Worm (Caenorhabditis elegans) whole organism, young adult: ENCODE measurements around the gene chpf-1.

Experiments used
- F22D6.2 ChIP-seq: sonication (generic microtip); optimal IDR thresholded peaks from 2 replicates; lab custom pipeline; 2016; ENCODE audit warnings: mild to moderate bottlenecking, missing genetic modification characterization, missing compliant biosample characterization
- F52B5.7 ChIP-seq: sonication (generic microtip); optimal IDR thresholded peaks from 2 replicates; lab custom pipeline; 2016; ENCODE audit warnings: mild to moderate bottlenecking, missing genetic modification characterization, missing compliant biosample characterization
- F57C9.4 ChIP-seq: sonication (generic microtip); optimal IDR thresholded peaks from 2 replicates; lab custom pipeline; 2017; ENCODE audit warnings: mild to moderate bottlenecking, missing genetic modification characterization, missing compliant biosample characterization
- K11D2.4 ChIP-seq: fragments of 200-800 bp; sonication (Bioruptor generic); IDR thresholded peaks from 2 replicates; pipeline ENCODE4 v1.3.6; 2022; ENCODE audit warnings: missing genetic modification reagents, missing genetic modification characterization, missing compliant biosample characterization
- Y53G8AR.9 ChIP-seq: fragments of 200-800 bp; sonication (Bioruptor generic); conservative IDR thresholded peaks from 2 replicates; pipeline ENCODE4 v1.3.6; 2022; ENCODE audit warnings: missing genetic modification reagents, missing genetic modification characterization, missing compliant biosample characterization
- Y79H2A.3 ChIP-seq: fragments of 200-800 bp; sonication (Bioruptor generic); conservative IDR thresholded peaks from 2 replicates; pipeline ENCODE4 v1.3.6; 2022; ENCODE audit warnings: missing genetic modification reagents, missing genetic modification characterization, missing compliant biosample characterization
- akir-1 ChIP-seq: fragments of 200-800 bp; sonication (Bioruptor generic); optimal IDR thresholded peaks from 2 replicates; lab custom pipeline; 2018; ENCODE audit warnings: mild to moderate bottlenecking, missing genetic modification characterization, moderate library complexity, missing compliant biosample characterization
- aptf-3 ChIP-seq: fragments of 200-800 bp; sonication (Bioruptor generic); IDR thresholded peaks from 2 replicates; pipeline ENCODE4 v1.3.6; 2022; ENCODE audit warnings: missing genetic modification characterization, missing compliant biosample characterization
- attf-3 ChIP-seq: fragments of 200-800 bp; sonication (Bioruptor generic); conservative IDR thresholded peaks from 2 replicates; pipeline ENCODE4 v1.3.6; 2022; ENCODE audit warnings: missing genetic modification reagents, missing genetic modification characterization, missing compliant biosample characterization
- bed-1 ChIP-seq: fragments of 200-800 bp; sonication (Bioruptor generic); IDR thresholded peaks from 2 replicates; pipeline ENCODE4 v1.3.6; 2022; ENCODE audit warnings: missing genetic modification reagents, missing genetic modification characterization, missing compliant biosample characterization
- bed-2 ChIP-seq: fragments of 200-800 bp; sonication (Bioruptor generic); IDR thresholded peaks from 2 replicates; pipeline ENCODE4 v1.3.6; 2022; ENCODE audit warnings: missing genetic modification reagents, missing genetic modification characterization, missing compliant biosample characterization
- ceh-100 ChIP-seq: fragments of 200-800 bp; sonication (Bioruptor generic); IDR thresholded peaks from 2 replicates; pipeline ENCODE4 v1.3.6; 2022; ENCODE audit warnings: missing genetic modification reagents, missing genetic modification characterization, missing compliant biosample characterization
- ceh-58 ChIP-seq: fragments of 200-800 bp; sonication (Bioruptor generic); IDR thresholded peaks from 2 replicates; pipeline ENCODE4 v1.3.6; 2022; ENCODE audit warnings: missing genetic modification characterization, missing compliant biosample characterization
- ceh-91 ChIP-seq: fragments of 200-800 bp; sonication (Bioruptor generic); IDR thresholded peaks from 2 replicates; pipeline ENCODE4 v1.3.6; 2022; ENCODE audit warnings: missing genetic modification reagents, missing genetic modification characterization, missing compliant biosample characterization
- dpff-1 ChIP-seq: sonication (generic microtip); optimal IDR thresholded peaks from 2 replicates; lab custom pipeline; 2017; ENCODE audit warnings: mild to moderate bottlenecking, missing genetic modification characterization, missing compliant biosample characterization
- egl-18 ChIP-seq: fragments of 200-800 bp; sonication (Bioruptor generic); IDR thresholded peaks from 2 replicates; pipeline ENCODE4 v1.3.6; 2022; ENCODE audit warnings: missing genetic modification reagents, missing genetic modification characterization, missing compliant biosample characterization
- ekl-4 ChIP-seq: fragments of 200-800 bp; sonication (Bioruptor generic); IDR thresholded peaks from 2 replicates; pipeline ENCODE4 v1.3.6; 2022; ENCODE audit warnings: missing genetic modification reagents, missing genetic modification characterization, missing compliant biosample characterization
- gei-17 ChIP-seq: fragments of 200-800 bp; sonication (Bioruptor generic); optimal IDR thresholded peaks from 2 replicates; lab custom pipeline; 2018; ENCODE audit warnings: mild to moderate bottlenecking, missing genetic modification characterization, missing compliant biosample characterization
- hlh-12 ChIP-seq: sonication (generic microtip); optimal IDR thresholded peaks from 2 replicates; lab custom pipeline; 2016; ENCODE audit warnings: missing genetic modification characterization, missing compliant biosample characterization
- hmg-1.2 ChIP-seq: fragments of 200-800 bp; sonication (Bioruptor generic); IDR thresholded peaks from 2 replicates; pipeline ENCODE4 v1.3.6; 2022; ENCODE audit warnings: missing genetic modification reagents, missing genetic modification characterization, missing compliant biosample characterization
- let-607 ChIP-seq, 2 experiments: fragments of 200-800 bp in 1 of 2; sonication (Bioruptor generic) in 1 of 2; sonication (generic microtip) in 1 of 2; optimal IDR thresholded peaks; 2 replicates each; lab custom pipeline; 2016 to 2018; ENCODE audit warnings: mild to moderate bottlenecking in 2 of 2, missing compliant biosample characterization in 2 of 2, missing genetic modification characterization in 2 of 2, moderate library complexity in 2 of 2, missing genotype in 1 of 2
- lsl-1 ChIP-seq: fragments of 200-800 bp; sonication (Bioruptor generic); optimal IDR thresholded peaks from 2 replicates; lab custom pipeline; 2018; ENCODE audit warnings: mild to moderate bottlenecking, missing genetic modification characterization, moderate library complexity, missing compliant biosample characterization
- lsy-27 ChIP-seq: sonication (generic microtip); optimal IDR thresholded peaks from 2 replicates; lab custom pipeline; 2017; ENCODE audit warnings: missing genetic modification characterization, mild to moderate bottlenecking, missing compliant biosample characterization, antibody characterized with exemption, missing genotype, borderline replicate concordance; ENCODE audit not compliant: insufficient read depth
- madf-6 ChIP-seq: fragments of 200-800 bp; sonication (Bioruptor generic); IDR thresholded peaks from 2 replicates; pipeline ENCODE4 v1.3.6; 2022; ENCODE audit warnings: missing genetic modification reagents, missing genetic modification characterization, missing compliant biosample characterization
- mes-4 ChIP-seq: sonication (generic microtip); optimal IDR thresholded peaks from 2 replicates; lab custom pipeline; 2016; ENCODE audit warnings: missing genotype, missing genetic modification characterization, missing compliant biosample characterization
- nhr-179 ChIP-seq: sonication (generic microtip); optimal IDR thresholded peaks from 2 replicates; lab custom pipeline; 2016; ENCODE audit warnings: mild to moderate bottlenecking, missing genetic modification characterization, missing compliant biosample characterization
- nhr-80 ChIP-seq: sonication (generic microtip); optimal IDR thresholded peaks from 2 replicates; lab custom pipeline; 2016; ENCODE audit warnings: missing genetic modification characterization, missing compliant biosample characterization
- rcor-1 ChIP-seq: fragments of 200-800 bp; sonication (Bioruptor generic); IDR thresholded peaks from 2 replicates; pipeline ENCODE4 v1.3.6; 2022; ENCODE audit warnings: missing genetic modification reagents, missing genetic modification characterization, missing compliant biosample characterization
- snpc-3.4 ChIP-seq: sonication (generic microtip); optimal IDR thresholded peaks from 2 replicates; lab custom pipeline; 2017; ENCODE audit warnings: missing genetic modification characterization, mild to moderate bottlenecking, missing compliant biosample characterization, antibody characterized with exemption, moderate library complexity, missing genotype, missing genetic modification reagents
- zim-3 ChIP-seq: sonication (generic microtip); optimal IDR thresholded peaks from 2 replicates; lab custom pipeline; 2017; ENCODE audit warnings: mild to moderate bottlenecking, missing genetic modification characterization, moderate library complexity, missing compliant biosample characterization
- ztf-22 ChIP-seq: fragments of 200-800 bp; sonication (Bioruptor generic); optimal IDR thresholded peaks from 2 replicates; lab custom pipeline; 2018; ENCODE audit warnings: mild to moderate bottlenecking, missing genetic modification characterization, moderate library complexity, missing compliant biosample characterization
- ztf-25 ChIP-seq: fragments of 200-800 bp; sonication (Bioruptor generic); IDR thresholded peaks from 2 replicates; pipeline ENCODE4 v1.3.6; 2022; ENCODE audit warnings: missing genetic modification reagents, missing genetic modification characterization, missing compliant biosample characterization
- ztf-6 ChIP-seq: fragments of 200-800 bp; sonication (Bioruptor generic); IDR thresholded peaks from 2 replicates; pipeline ENCODE4 v1.3.6; 2022; ENCODE audit warnings: missing genetic modification reagents, missing genetic modification characterization, missing compliant biosample characterization

chpf-1 gene

DNA sequence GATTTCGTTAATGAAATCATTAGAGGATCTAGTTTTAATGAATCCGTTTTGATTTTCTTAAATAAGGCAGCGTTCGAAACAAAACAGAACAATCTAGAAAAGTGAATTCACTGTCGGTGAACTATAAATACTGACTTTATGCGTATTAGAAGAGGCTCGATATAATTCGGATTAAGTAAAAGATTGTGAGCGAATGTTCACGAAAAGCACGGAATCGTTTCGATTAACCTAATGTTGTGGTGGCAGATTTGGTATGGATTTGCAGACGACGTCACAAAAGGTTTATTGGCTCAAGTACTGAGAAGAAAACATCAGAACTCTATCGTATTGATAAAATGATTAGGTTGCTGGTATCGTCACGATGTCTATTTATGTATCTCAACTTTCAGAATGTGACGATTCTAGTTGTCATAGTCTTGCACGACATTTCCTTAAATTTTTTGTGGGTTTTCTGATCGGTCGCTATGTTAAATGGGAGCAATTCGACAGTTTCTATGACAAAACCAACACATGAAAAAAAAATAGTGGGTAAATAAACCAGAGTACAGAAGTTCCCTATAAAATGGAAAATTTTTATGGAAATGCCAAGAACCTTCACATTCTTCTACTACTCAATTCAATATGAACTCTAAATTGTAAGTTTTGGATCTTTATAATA lies 26.1 kb upstream of the chpf-1 start, which contains the start of the genes pyt-1 and fipr-7:
TSS of gene pyt-1 (minus strand) at position 101 of the 658 bp plus-strand sequence.
TSS of gene fipr-7 (plus strand) at position 608 of the 658 bp plus-strand sequence.
- no peak for TF ChIP-seq ekl-4 (GFP tag; lab: Robert Waterston, UW)
- no peak for TF ChIP-seq ztf-25 (GFP tag; lab: Robert Waterston, UW)
- no peak for TF ChIP-seq hmg-1.2 (GFP tag; lab: Robert Waterston, UW)
- TF ChIP-seq bed-1 (GFP tag; lab: Robert Waterston, UW): no peak
- no peak for TF ChIP-seq madf-6
- no peak for TF ChIP-seq Y53G8AR.9 (GFP tag; lab: Robert Waterston, UW)
- TF ChIP-seq gei-17 (GFP tag; lab: Kevin White, UChicago): no peak
- no peak for TF ChIP-seq Y79H2A.3 (GFP tag; lab: Robert Waterston, UW)
- no peak for TF ChIP-seq attf-3
- TF ChIP-seq aptf-3 (GFP tag; lab: Robert Waterston, UW): no peak
- TF ChIP-seq hlh-12: no peak
- TF ChIP-seq ceh-58: no peak
- TF ChIP-seq mes-4 (tag; lab: Kevin White, UChicago): no peak

DNA sequence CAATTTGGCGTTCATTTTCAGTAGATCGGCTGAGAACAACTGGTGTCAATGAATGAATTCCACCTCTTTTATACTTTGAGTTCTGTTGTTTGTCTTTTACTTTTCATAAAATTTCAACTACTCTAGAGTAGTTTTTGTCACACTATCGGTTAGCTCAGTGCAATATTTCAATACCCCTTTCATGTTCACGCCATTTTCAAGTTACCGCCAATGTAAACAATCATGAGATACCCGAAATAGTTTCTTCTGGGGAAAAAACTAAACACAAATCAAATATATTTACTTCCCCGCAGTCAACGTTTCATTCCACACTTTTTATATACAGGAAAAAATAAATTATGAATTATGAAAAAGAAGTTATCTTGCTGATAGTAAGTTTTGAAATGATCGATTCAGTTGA lies 25.1 kb upstream of the chpf-1 start, which contains the start of gene fipr-4:
TSS of gene fipr-4 (minus strand) at position 101 of the 400 bp plus-strand sequence.
- no peak for TF ChIP-seq egl-18 (GFP tag; lab: Robert Waterston, UW)
- TF ChIP-seq lsl-1 (GFP tag; lab: Kevin White, UChicago): no peak
- TF ChIP-seq lsy-27 (tag; lab: Kevin White, UChicago): no peak
- TF ChIP-seq nhr-179 (tag; lab: Kevin White, UChicago): no peak
- no peak for TF ChIP-seq dpff-1 (tag; lab: Kevin White, UChicago)
- TF ChIP-seq, all 124 proteins: peak for 0

DNA sequence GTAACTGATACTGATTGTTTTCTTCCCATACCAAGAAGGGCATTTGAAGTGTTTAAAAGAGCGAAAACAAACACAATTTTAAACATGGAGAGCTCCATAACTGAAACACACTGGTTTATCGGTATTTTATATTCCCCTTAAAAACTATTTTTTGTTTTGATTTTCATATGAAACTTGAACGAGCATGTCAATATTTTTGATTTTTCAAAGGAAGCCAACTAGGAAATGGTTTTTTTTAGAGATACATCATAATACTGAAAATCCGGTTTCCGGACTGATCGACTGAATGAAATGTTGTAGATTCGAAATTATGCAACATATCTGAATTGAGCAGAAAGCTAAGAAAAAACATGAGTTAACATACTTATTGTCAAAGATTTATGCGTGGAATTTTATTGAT lies 24.0 kb upstream of the chpf-1 start, which contains the start of gene ttr-19:
TSS of gene ttr-19 (minus strand) at position 101 of the 400 bp plus-strand sequence.
- TF ChIP-seq ztf-6 (GFP tag; lab: Robert Waterston, UW): no peak
- TF ChIP-seq ceh-100 (GFP tag; lab: Robert Waterston, UW): no peak
- TF ChIP-seq aptf-3 (GFP tag; lab: Robert Waterston, UW): no peak
- TF ChIP-seq akir-1: no peak
- no peak for TF ChIP-seq F52B5.7 (tag; lab: Kevin White, UChicago)
- TF ChIP-seq K11D2.4 (GFP tag; lab: Robert Waterston, UW): no peak
- TF ChIP-seq ceh-91: no peak
- no peak for TF ChIP-seq bed-2 (GFP tag; lab: Robert Waterston, UW)
- no peak for TF ChIP-seq F57C9.4
- no peak for TF ChIP-seq snpc-3.4 (tag; lab: Kevin White, UChicago)
- TF ChIP-seq F22D6.2: no peak

DNA sequence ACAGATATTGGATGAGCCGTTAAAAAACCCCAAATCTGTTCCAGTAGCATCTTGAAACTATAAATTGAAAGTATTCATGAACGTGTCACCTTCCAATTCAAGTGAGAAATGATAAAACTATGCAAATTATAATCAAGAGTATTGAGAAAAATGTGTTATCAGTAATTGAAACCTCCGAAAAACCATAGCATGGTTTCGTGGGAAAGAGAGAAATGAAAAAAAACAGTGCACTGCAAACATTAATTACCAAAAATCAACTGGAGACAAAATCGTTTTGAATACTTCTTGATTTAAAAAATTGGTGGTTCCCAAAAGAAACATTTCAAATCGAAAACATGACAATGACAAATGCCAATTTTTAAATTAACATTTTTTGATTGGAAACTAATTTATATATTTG lies 22.3 kb upstream of the chpf-1 start, which contains the start of gene daf-36:
TSS of gene daf-36 (minus strand) at position 101 of the 400 bp plus-strand sequence.
- TF ChIP-seq rcor-1 (GFP tag; lab: Robert Waterston, UW): no peak
- peak; percentile 45 for TF ChIP-seq nhr-80 (tag; lab: Kevin White, UChicago)

DNA sequence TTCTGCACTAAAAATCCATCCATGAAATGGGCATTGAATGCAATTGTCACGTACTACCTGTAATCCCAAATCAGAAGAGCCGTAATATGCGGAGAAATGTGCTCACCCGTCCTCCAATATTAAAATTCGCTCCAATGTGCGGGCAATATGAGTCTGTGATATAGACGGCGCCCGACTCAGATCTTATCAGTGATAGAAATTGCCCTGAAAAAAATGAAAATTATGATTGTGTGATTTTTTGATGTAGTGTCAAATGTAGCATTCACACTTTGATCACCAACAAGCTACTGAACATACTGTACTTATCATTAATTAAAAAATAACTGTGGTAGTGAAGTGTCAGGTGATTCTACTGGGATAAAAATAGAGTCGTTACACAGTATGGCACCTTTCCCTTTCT lies 21.3 kb upstream of the chpf-1 start:
- TF ChIP-seq ztf-22 (GFP tag; lab: Kevin White, UChicago): no peak
- TF ChIP-seq zim-3: no peak
- no peak for TF ChIP-seq ceh-58
- peak; percentile 62 for TF ChIP-seq nhr-80 (tag; lab: Kevin White, UChicago)
- TF ChIP-seq let-607 (tag; optimal IDR thresholded peaks at IDR 0.05; lab: Kevin White, UChicago): no peak
